Worm (Caenorhabditis elegans): ENCODE measurements around the gene lgc-43.

lgc-43 gene

ce11 chrIV:10628724-10629123 is 50.3 kb downstream of the lgc-43 start, which contains the start of gene R09H10.5:
R09H10.5 (minus strand) TSS chrIV:10628829.
- TF ChIP-seq lsy-12 (tag; optimal IDR thresholded peaks at IDR 0.05) (no peak), snpc-4 (tag; optimal IDR thresholded peaks at IDR 0.05) (no peak), pqm-1 (tag; optimal IDR thresholded peaks at IDR 0.05) (peak; percentile 78), elt-2 (tag; optimal IDR thresholded peaks at IDR 0.05) (peak; percentile 80)

- TF ChIP-seq elt-2 (tag; optimal IDR thresholded peaks at IDR 0.05) (peak; percentile 84), mml-1 (tag; optimal IDR thresholded peaks at IDR 0.05) (no peak), pqm-1 (tag; optimal IDR thresholded peaks at IDR 0.05) (peak; percentile 10)
These were observed 52.6 kb downstream of the lgc-43 start, which contains the start of gene F56C4.4 for ce11 chrIV:10630953-10631554. F56C4.4 (minus strand) TSS chrIV:10631267.
